Fruit fly (Drosophila melanogaster): ENCODE measurements around the gene Ctl2.

dm6 chr3R:29096009-29096443, 27.1 kb upstream of the Ctl2 start:
- peak; percentile 86 for TF ChIP-seq Ets96B (tag; optimal IDR thresholded peaks at IDR 0.05)
- no peak for TF ChIP-seq CG6276 (GFP tag; optimal IDR thresholded peaks at IDR 0.05)
- TF ChIP-seq CG1621 (tag; optimal IDR thresholded peaks at IDR 0.05), result peak; percentile 72
- TF ChIP-seq Sox102F (GFP tag; optimal IDR thresholded peaks at IDR 0.05), result peak; percentile 89
- TF ChIP-seq Hr39 (GFP tag; optimal IDR thresholded peaks at IDR 0.05), result peak; percentile 91
- peak; percentile 53 for TF ChIP-seq CG16779 (tag; optimal IDR thresholded peaks at IDR 0.05)
- TF ChIP-seq Ets21C (GFP tag; optimal IDR thresholded peaks at IDR 0.05), result peak; percentile 85
- peak; percentile 22 for TF ChIP-seq CG6854 (GFP tag; optimal IDR thresholded peaks at IDR 0.05)

All from whole organism, prepupa.